Fruit fly (Drosophila melanogaster): ENCODE measurements around the gene CG46270.
A peak's percentile ranks its signal among the peaks of the same experiment; 100 is the strongest.

Gene CG46270

DNA sequence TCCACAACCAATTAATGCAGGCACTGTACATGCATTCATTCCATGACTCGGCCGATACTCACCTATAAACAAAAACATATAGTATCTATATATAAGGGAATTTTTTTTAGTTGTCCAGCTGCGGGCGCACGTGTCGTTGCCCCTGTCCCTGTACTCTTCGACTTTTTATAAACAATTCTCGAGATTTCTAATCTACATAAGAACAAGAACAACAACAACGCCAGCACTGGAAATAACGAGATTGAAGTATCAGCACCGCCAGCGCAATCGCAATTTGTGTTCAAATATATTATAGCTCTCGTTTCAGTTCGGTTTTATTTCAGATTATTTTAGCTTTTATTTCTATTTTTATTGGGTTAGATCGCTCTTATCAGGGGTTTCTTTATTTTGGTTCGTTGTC, 47.2 kb downstream of the CG46270 start:
- TF ChIP-seq Mnt (GFP tag; optimal IDR thresholded peaks at IDR 0.05) = peak; percentile 16

DNA sequence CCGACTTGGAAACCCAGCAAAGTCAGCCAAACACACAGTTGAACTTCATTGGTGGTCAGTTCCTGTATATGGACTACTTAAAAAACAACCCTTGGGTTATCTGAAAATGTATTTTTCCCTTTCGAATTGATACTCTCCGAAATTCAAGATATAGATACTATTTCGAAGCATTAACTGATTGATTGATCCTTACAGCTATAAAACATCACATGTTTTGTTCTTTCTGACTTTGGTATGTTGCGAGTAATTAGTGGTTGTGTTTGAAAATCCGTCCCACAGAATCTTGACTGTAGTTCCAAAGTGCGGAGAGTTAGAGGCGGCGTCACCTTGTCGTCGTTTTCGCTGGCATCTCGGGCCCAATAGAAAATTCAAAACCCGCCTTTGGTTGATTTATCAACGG, 48.2 kb downstream of the CG46270 start:
- TF ChIP-seq CG7101 (tag; optimal IDR thresholded peaks at IDR 0.05) (peak; percentile 57), Hr96 (GFP tag; optimal IDR thresholded peaks at IDR 0.05) (peak; percentile 48), toe (GFP tag; optimal IDR thresholded peaks at IDR 0.05) (no peak), Crg-1 (GFP tag; optimal IDR thresholded peaks at IDR 0.05) (no peak), CG11617 (GFP tag; optimal IDR thresholded peaks at IDR 0.05) (peak; percentile 51), pad (GFP tag; optimal IDR thresholded peaks at IDR 0.05) (peak; percentile 1), cic (GFP tag; optimal IDR thresholded peaks at IDR 0.05) (no peak), CG12768 (GFP tag; optimal IDR thresholded peaks at IDR 0.05) (peak; percentile 75), ovo (GFP tag; optimal IDR thresholded peaks at IDR 0.05) (no peak), Clk (GFP tag; optimal IDR thresholded peaks at IDR 0.05) (no peak), CG33017 (tag; optimal IDR thresholded peaks at IDR 0.05) (peak; percentile 27), Mnt (GFP tag; optimal IDR thresholded peaks at IDR 0.05) (no peak), CG5204 (GFP tag; optimal IDR thresholded peaks at IDR 0.05) (peak; percentile 40), CG7045 (GFP tag; optimal IDR thresholded peaks at IDR 0.05) (peak; percentile 44), cnc (optimal IDR thresholded peaks at IDR 0.05) (no peak), tj (GFP tag; optimal IDR thresholded peaks at IDR 0.05) (peak; percentile 33), CG14711 (tag; optimal IDR thresholded peaks at IDR 0.05) (peak; percentile 28), bab1 (GFP tag; optimal IDR thresholded peaks at IDR 0.05) (no peak), CG1620 (GFP tag; optimal IDR thresholded peaks at IDR 0.05) (no peak), kay (GFP tag; ENCODE audit: borderline replicate concordance) (peak; percentile 1)

DNA sequence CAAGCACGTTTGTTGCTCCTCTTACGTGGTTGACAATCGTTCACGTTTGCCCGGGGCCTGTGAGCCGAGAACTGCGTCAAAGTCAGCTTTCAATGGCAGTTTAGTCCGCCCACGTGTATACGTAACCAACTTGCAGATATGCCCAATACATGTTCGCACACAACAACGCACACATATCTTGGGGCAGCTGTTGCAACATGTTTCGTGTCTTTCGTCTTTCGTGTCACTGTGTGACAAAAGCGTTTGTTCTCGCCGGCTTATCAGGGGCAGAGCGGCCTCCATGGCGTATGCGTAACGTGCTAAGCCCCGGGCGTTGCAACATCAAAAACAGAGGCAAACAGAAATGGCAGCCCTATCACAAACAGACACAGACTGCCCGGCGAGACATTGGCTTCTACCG, 48.8 kb downstream of the CG46270 start:
- TF ChIP-seq tj (GFP tag; optimal IDR thresholded peaks at IDR 0.05) (no peak), CG5204 (GFP tag; optimal IDR thresholded peaks at IDR 0.05) (no peak), CG1620 (GFP tag; optimal IDR thresholded peaks at IDR 0.05) (no peak), kay (GFP tag; ENCODE audit: borderline replicate concordance) (no peak), CG14711 (tag; optimal IDR thresholded peaks at IDR 0.05) (no peak), CG7045 (GFP tag; optimal IDR thresholded peaks at IDR 0.05) (no peak), Clk (GFP tag; optimal IDR thresholded peaks at IDR 0.05) (no peak), cic (GFP tag; optimal IDR thresholded peaks at IDR 0.05) (no peak), CG11617 (GFP tag; optimal IDR thresholded peaks at IDR 0.05) (no peak), CG33017 (tag; optimal IDR thresholded peaks at IDR 0.05) (no peak), Mnt (GFP tag; optimal IDR thresholded peaks at IDR 0.05) (no peak)

DNA sequence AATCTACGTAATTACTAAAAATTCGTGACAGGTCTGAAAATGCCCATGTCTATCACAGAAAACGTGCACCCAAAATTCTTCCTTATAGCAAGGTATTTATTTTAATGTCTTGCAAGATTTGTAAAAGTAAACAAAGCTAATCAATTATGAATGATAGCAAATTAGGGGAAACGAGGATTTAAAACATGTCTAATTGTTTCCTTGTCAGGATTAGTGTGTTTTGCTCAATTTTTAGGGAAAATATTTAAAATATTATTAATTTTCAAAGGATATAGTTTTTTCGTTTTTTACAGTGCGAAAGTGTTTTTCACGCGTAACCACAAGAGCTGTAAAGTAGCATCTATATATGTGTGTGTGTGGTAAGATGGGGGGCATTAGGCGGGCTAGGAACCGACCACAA, 49.2 kb downstream of the CG46270 start:
- TF ChIP-seq CG5204 (GFP tag; optimal IDR thresholded peaks at IDR 0.05) = no peak
- no peak for TF ChIP-seq CG7045 (GFP tag; optimal IDR thresholded peaks at IDR 0.05)
- peak; percentile 75 for TF ChIP-seq kay (GFP tag; ENCODE audit: borderline replicate concordance)
- no peak for TF ChIP-seq CG14711 (tag; optimal IDR thresholded peaks at IDR 0.05)
- TF ChIP-seq cic (GFP tag; optimal IDR thresholded peaks at IDR 0.05) = no peak
- TF ChIP-seq cnc (optimal IDR thresholded peaks at IDR 0.05) = no peak
- TF ChIP-seq Mnt (GFP tag; optimal IDR thresholded peaks at IDR 0.05) = no peak
- no peak for TF ChIP-seq bab1 (GFP tag; optimal IDR thresholded peaks at IDR 0.05)
- no peak for TF ChIP-seq CG33017 (tag; optimal IDR thresholded peaks at IDR 0.05)

All from whole organism, adult.